Fruit fly (Drosophila melanogaster): Measurements from ENCODE around the gene pes.

Gene pes

DNA sequence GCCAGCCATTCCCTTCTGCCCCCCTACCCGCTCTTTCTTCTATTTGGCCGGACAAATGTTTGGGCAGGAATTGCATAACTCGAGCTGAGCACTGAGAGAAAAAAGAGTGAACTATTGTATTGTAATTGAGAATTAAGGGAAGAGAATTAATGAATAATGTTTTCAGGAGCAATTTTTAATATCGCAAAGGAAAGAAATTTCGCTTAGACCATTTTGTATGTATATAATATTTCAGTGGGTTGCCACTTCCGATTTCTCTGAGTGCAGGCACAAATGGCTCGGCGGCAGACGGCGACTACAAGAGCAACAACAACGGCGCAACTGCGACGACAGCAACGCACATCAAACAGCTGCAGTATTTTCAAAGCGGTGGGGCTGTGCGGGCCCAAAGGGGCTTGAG is 29.4 kb downstream of the pes start (continued):
- peak; percentile 77 for TF ChIP-seq Hr39 (GFP tag; optimal IDR thresholded peaks at IDR 0.05)
- TF ChIP-seq fkh (GFP tag; optimal IDR thresholded peaks at IDR 0.05) = no peak
- TF ChIP-seq Hr38 (GFP tag; optimal IDR thresholded peaks at IDR 0.05) = no peak
- peak; percentile 52 for TF ChIP-seq Sox15 (GFP tag; optimal IDR thresholded peaks at IDR 0.05)
- peak; percentile 65 for TF ChIP-seq Smox (GFP tag; optimal IDR thresholded peaks at IDR 0.05)
- TF ChIP-seq CG3919 (GFP tag; optimal IDR thresholded peaks at IDR 0.05) = peak; percentile 76
- TF ChIP-seq CG10631 (GFP tag; optimal IDR thresholded peaks at IDR 0.05) = peak; percentile 76
- peak; percentile 50 for TF ChIP-seq CG8632 (GFP tag; optimal IDR thresholded peaks at IDR 0.05)
- peak; percentile 51 for TF ChIP-seq cyc (GFP tag; optimal IDR thresholded peaks at IDR 0.05)
- peak; percentile 96 for TF ChIP-seq eg (GFP tag; IDR thresholded peaks at IDR 0.05)
- TF ChIP-seq Sox102F (GFP tag; optimal IDR thresholded peaks at IDR 0.05) = peak; percentile 66
- peak; percentile 90 for TF ChIP-seq CG32006 (GFP tag; optimal IDR thresholded peaks at IDR 0.05)
- peak; percentile 52 for TF ChIP-seq CG10669 (GFP tag; optimal IDR thresholded peaks at IDR 0.05)
- peak; percentile 83 for TF ChIP-seq vri (GFP tag; optimal IDR thresholded peaks at IDR 0.05)
- peak; percentile 70 for TF ChIP-seq Sox14 (GFP tag; optimal IDR thresholded peaks at IDR 0.05)
- peak; percentile 81 for TF ChIP-seq Eip75B (GFP tag; optimal IDR thresholded peaks at IDR 0.05)
- TF ChIP-seq fd85E (GFP tag; optimal IDR thresholded peaks at IDR 0.05) = no peak
- peak; percentile 46 for TF ChIP-seq CG6808 (GFP tag; optimal IDR thresholded peaks at IDR 0.05)
- TF ChIP-seq Eip78C (GFP tag) = peak; percentile 92
- peak; percentile 68 for TF ChIP-seq Ets96B (tag; optimal IDR thresholded peaks at IDR 0.05)
- peak; percentile 58 to 85 for TF ChIP-seq salr (GFP tag; optimal IDR thresholded peaks at IDR 0.05)
- TF ChIP-seq CG7368 (GFP tag; optimal IDR thresholded peaks at IDR 0.05) = peak; percentile 56
- TF ChIP-seq CG31627 (GFP tag; optimal IDR thresholded peaks at IDR 0.05) = peak; percentile 76
- TF ChIP-seq net (GFP tag; optimal IDR thresholded peaks at IDR 0.05) = peak; percentile 82
- peak; percentile 85 for TF ChIP-seq Gug (GFP tag; IDR thresholded peaks at IDR 0.05)
- peak; percentile 94 for TF ChIP-seq CG15336 (GFP tag; IDR thresholded peaks at IDR 0.05)
- TF ChIP-seq CG9139 (GFP tag; optimal IDR thresholded peaks at IDR 0.05) = peak; percentile 28
- TF ChIP-seq Blimp-1 (GFP tag; optimal IDR thresholded peaks at IDR 0.05) = no peak
- peak; percentile 52 for TF ChIP-seq fd59A (GFP tag; optimal IDR thresholded peaks at IDR 0.05)
- peak; percentile 50 for TF ChIP-seq topi (GFP tag; optimal IDR thresholded peaks at IDR 0.05)
- TF ChIP-seq CG3032 (tag; optimal IDR thresholded peaks at IDR 0.05) = peak; percentile 46
- peak; percentile 68 for TF ChIP-seq Met (GFP tag; optimal IDR thresholded peaks at IDR 0.05)
- peak; percentile 44 for TF ChIP-seq CG16779 (tag; optimal IDR thresholded peaks at IDR 0.05)
- peak; percentile 60 for TF ChIP-seq CG1621 (tag; optimal IDR thresholded peaks at IDR 0.05)
- peak; percentile 44 for TF ChIP-seq CG8319 (GFP tag; optimal IDR thresholded peaks at IDR 0.05)
- peak; percentile 92 for TF ChIP-seq CG8119 (GFP tag; IDR thresholded peaks at IDR 0.05)
- peak; percentile 67 for TF ChIP-seq CG34406 (GFP tag; optimal IDR thresholded peaks at IDR 0.05)
- TF ChIP-seq CG11294 (GFP tag; IDR thresholded peaks at IDR 0.05) = peak; percentile 86
- peak; percentile 44 for TF ChIP-seq dsx (GFP tag; optimal IDR thresholded peaks at IDR 0.05; ENCODE audit: poor library complexity, severe bottlenecking)
- peak; percentile 54 for TF ChIP-seq spab (GFP tag; optimal IDR thresholded peaks at IDR 0.05)
- TF ChIP-seq CG11762 (GFP tag; optimal IDR thresholded peaks at IDR 0.05; ENCODE audit: insufficient read depth) = peak; percentile 12

DNA sequence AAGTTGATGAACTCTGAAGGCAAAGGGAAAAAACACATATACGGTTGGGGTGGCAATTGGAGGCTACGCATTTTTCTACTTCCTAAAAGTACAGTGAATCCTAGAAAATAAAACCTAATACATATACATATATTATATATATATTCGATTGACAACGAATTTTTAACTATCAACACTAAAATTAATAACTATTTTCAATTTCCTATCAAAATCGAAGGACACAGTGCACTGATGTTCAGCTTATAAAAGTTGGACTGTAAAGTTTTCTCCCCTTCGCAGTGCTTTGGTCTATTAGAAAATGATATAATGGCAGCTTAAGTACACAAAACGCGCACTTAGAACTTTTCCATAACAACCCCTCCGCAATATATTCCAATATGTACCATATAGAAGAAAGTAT is 31.1 kb downstream of the pes start:
- TF ChIP-seq CG6163 (GFP tag; IDR thresholded peaks at IDR 0.05) (no peak), dsx (GFP tag; optimal IDR thresholded peaks at IDR 0.05; ENCODE audit: poor library complexity, severe bottlenecking) (no peak), net (GFP tag; optimal IDR thresholded peaks at IDR 0.05) (no peak), salr (GFP tag; optimal IDR thresholded peaks at IDR 0.05) (no peak), cyc (GFP tag; optimal IDR thresholded peaks at IDR 0.05) (no peak), CG9139 (GFP tag; optimal IDR thresholded peaks at IDR 0.05) (no peak), CG10669 (GFP tag; optimal IDR thresholded peaks at IDR 0.05) (no peak), CG6792 (GFP tag; optimal IDR thresholded peaks at IDR 0.05) (no peak), ss (GFP tag; optimal IDR thresholded peaks at IDR 0.05) (no peak), Ets96B (tag; optimal IDR thresholded peaks at IDR 0.05) (no peak), Sox102F (GFP tag; optimal IDR thresholded peaks at IDR 0.05) (no peak), CG11902 (GFP tag; optimal IDR thresholded peaks at IDR 0.05) (no peak), Blimp-1 (GFP tag; optimal IDR thresholded peaks at IDR 0.05) (no peak), OdsH (GFP tag; optimal IDR thresholded peaks at IDR 0.05) (no peak), fd85E (GFP tag; optimal IDR thresholded peaks at IDR 0.05) (no peak)

Measured in whole organism, prepupa.